Worm (Caenorhabditis elegans) whole organism, midembryonic: ENCODE measurements around the gene efa-6.

Experiments used
- T22C8.4 ChIP-seq: fragments of 200-800 bp; sonication (Bioruptor generic); IDR thresholded peaks from 2 replicates; pipeline ENCODE4 v1.3.6; 2022; ENCODE audit warnings: missing genetic modification characterization, missing compliant biosample characterization
- cog-1 ChIP-seq: sonication (generic microtip); optimal IDR thresholded peaks from 2 replicates; lab custom pipeline; 2016; ENCODE audit warnings: missing genetic modification characterization, missing compliant biosample characterization
- flt-1 ChIP-seq: fragments of 200-800 bp; sonication (Bioruptor generic); IDR thresholded peaks from 2 replicates; pipeline ENCODE4 v1.3.6; 2022; ENCODE audit warnings: missing genetic modification characterization, missing compliant biosample characterization
- klf-2 ChIP-seq: fragments of 200-800 bp; sonication (Bioruptor generic); conservative IDR thresholded peaks from 2 replicates; pipeline ENCODE4 v1.3.6; 2022; ENCODE audit warnings: missing genetic modification reagents, missing genetic modification characterization, missing compliant biosample characterization
- med-1 ChIP-seq: sonication (generic microtip); optimal IDR thresholded peaks from 2 replicates; lab custom pipeline; 2017; ENCODE audit warnings: missing genetic modification characterization, mild to moderate bottlenecking, missing compliant biosample characterization, antibody characterized with exemption, missing genetic modification reagents; ENCODE audit not compliant: insufficient read depth
- ref-1 ChIP-seq: fragments of 200-800 bp; sonication (Bioruptor generic); conservative IDR thresholded peaks from 2 replicates; pipeline ENCODE4 v1.3.6; 2022; ENCODE audit warnings: missing genetic modification reagents, missing genetic modification characterization, missing compliant biosample characterization
- tab-1 ChIP-seq: fragments of 200-800 bp; sonication (Bioruptor generic); IDR thresholded peaks from 2 replicates; pipeline ENCODE4 v1.3.6; 2022; ENCODE audit warnings: missing genetic modification characterization, missing compliant biosample characterization
- ztf-23 ChIP-seq: fragments of 200-800 bp; sonication (Bioruptor generic); IDR thresholded peaks from 2 replicates; pipeline ENCODE4 v1.3.6; 2022; ENCODE audit warnings: missing genetic modification reagents, missing genetic modification characterization, missing compliant biosample characterization
- ztf-29 ChIP-seq: fragments of 200-800 bp; sonication (Bioruptor generic); IDR thresholded peaks from 2 replicates; pipeline ENCODE4 v1.3.6; 2022; ENCODE audit warnings: missing genetic modification reagents, missing genetic modification characterization, missing compliant biosample characterization

efa-6 gene

DNA sequence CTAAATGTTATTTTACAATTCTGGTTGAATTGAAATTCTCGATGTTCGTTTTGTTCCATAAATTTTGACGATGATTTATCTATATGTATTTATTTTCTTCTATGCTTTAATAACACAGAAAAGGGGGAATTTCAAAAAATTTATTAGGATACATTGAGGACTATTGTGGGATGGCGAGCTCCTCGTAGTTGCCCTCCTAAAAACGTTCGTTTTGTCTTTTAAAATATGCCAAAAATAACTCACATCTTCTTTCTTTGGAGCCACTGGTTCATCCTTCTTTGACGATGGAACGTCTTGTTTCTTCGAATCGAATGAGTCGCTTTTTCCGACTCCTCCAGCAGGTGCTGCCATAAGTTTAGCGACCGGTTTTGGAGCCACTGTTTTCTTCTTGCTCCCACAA lies 44.0 kb downstream of the efa-6 start:
- TF ChIP-seq med-1 (GFP tag; lab: Kevin White, UChicago) (no peak), flt-1 (GFP tag; lab: Robert Waterston, UW) (no peak), cog-1 (tag; lab: Kevin White, UChicago) (no peak), T22C8.4 (GFP tag; lab: Robert Waterston, UW) (no peak), ztf-23 (GFP tag; lab: Robert Waterston, UW) (no peak), klf-2 (GFP tag; lab: Robert Waterston, UW) (no peak)

DNA sequence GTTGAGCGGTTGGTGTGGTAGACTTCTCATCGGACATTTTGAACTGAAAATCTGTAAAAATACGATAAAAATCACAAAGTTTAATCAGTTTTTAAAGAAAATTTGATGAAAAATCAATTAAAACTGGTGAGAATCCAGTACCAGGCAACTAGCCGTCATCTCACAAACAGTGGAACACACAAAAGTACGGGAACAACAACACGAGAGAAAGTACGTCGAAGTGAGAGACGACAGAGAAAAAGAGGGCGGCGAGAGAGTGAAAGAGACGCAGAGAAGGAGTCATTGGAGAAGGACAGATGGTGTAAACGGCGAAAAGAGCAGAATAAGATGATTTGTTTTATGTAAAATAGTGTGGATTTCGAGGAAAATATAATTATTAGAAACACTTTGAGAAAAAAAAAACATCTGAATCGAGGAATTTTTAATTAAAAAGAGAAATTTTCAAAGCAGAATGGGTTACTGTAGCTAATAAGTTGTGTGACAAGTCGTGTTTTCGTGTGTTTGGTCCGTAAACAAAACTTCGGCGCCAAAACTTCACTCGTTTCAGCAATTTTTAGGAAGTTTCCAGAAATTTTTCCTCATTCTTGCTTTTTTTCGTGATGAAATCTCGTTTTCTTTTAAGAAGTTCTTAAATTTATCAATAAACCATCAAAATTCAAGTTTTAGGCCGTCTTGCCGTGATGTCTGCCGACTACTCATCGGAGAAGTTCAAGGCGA lies 47.2 kb downstream of the efa-6 start, which contains the start of the genes hsb-1 and let-99:
Gene hsb-1, minus strand, starts transcription at position 51 of the 717 bp plus-strand sequence.
Gene let-99, plus strand, starts transcription at position 667 of the 717 bp plus-strand sequence.
- no peak for TF ChIP-seq cog-1 (tag; lab: Kevin White, UChicago)
- TF ChIP-seq klf-2 (GFP tag; lab: Robert Waterston, UW) = no peak
- no peak for TF ChIP-seq ztf-29 (GFP tag; lab: Robert Waterston, UW)
- TF ChIP-seq T22C8.4 (GFP tag; lab: Robert Waterston, UW) = no peak
- TF ChIP-seq med-1 (GFP tag; lab: Kevin White, UChicago) = no peak
- no peak for TF ChIP-seq flt-1 (GFP tag; lab: Robert Waterston, UW)
- TF ChIP-seq ztf-23 (GFP tag; lab: Robert Waterston, UW) = no peak
- TF ChIP-seq ref-1 = no peak
- TF ChIP-seq tab-1 (GFP tag; lab: Robert Waterston, UW) = no peak

DNA sequence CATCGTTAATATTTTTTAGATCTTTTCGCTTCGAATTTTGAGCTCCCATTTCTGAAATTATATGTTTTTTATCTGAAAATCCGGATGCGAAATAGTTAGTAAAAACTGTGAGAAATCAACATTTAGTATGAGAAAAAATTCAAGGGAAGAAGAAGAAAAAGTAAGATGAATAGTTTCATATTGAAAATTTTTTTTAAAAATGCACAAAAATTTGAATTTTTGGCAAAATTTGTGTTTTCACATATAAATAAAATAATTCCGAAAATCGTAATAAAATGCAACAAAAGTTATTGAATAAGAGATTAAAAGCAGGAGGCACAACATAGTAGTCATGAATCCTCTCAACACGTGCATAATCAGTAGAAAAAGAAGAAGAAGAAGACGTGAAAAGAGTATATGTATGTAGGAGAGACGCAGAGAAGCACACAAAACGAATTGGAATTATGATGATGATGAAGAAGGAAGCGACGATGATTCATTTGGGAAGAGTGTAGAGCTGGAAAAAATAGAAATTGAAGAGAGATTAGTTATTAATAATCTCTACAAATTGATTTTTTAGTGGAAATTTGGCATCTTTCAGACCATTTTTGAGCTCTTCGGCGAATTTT lies 48.5 kb downstream of the efa-6 start, which contains the start of gene eak-7:
Gene eak-7, minus strand, starts transcription at position 51 of the 608 bp plus-strand sequence.
- TF ChIP-seq ztf-23 (GFP tag; lab: Robert Waterston, UW) (no peak), ztf-29 (GFP tag; lab: Robert Waterston, UW) (no peak), tab-1 (GFP tag; lab: Robert Waterston, UW) (no peak), klf-2 (GFP tag; lab: Robert Waterston, UW) (no peak), med-1 (GFP tag; lab: Kevin White, UChicago) (no peak), ref-1 (no peak), flt-1 (GFP tag; lab: Robert Waterston, UW) (no peak), T22C8.4 (GFP tag; lab: Robert Waterston, UW) (no peak), cog-1 (tag; lab: Kevin White, UChicago) (no peak)

DNA sequence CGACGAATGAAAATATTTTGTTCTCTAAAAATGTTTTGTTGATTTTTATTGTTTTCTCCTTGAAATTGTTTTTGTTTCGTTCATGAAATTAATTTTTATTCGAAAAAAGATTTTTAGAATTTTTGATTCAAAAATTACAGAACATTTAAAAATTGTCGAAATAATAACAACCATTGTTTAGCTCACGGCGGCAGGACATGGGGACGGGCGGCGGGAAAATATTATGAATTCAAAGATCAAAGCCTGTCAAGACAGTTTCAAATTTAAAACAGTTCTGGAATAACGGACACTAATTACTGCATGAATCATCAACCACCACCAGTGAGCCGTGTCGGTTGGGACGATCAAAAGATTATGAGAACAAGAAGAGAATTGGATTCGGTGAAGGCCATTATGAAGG lies 54.0 kb downstream of the efa-6 start, which contains the start of gene snb-7:
Gene snb-7, plus strand, starts transcription at position 301 of the 400 bp plus-strand sequence.
- TF ChIP-seq cog-1 (tag; lab: Kevin White, UChicago) (no peak), klf-2 (GFP tag; lab: Robert Waterston, UW) (no peak), ztf-23 (GFP tag; lab: Robert Waterston, UW) (no peak), ref-1 (no peak), ztf-29 (GFP tag; lab: Robert Waterston, UW) (no peak), flt-1 (GFP tag; lab: Robert Waterston, UW) (no peak), T22C8.4 (GFP tag; lab: Robert Waterston, UW) (no peak), tab-1 (GFP tag; lab: Robert Waterston, UW) (no peak), med-1 (GFP tag; lab: Kevin White, UChicago) (no peak)

DNA sequence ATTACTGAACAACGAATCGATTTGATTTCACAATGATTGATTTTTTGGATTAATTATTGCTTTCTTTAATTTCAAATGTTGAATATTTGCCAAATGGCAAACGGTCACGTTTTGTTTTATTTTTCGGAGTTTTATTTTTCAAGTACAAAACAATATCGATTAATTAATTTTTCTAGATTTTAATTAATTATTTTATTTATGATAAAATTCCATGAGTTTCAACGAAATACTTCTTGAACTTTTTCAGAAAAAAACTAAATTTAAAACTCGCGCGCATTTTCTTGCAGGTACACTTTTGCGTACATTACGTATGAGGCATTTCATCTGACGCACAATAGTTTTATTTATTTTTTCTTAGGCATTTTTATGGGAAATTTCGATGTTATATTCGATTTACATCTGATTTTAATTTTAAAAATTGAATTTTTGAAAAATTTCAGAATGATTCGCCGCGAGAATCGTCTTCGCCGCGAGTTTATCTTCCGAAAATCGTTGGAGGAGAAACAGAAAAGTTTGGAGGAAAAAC lies 55.5 kb downstream of the efa-6 start, which contains the start of the genes ZK795.2 and ZK795.3:
Gene ZK795.2, minus strand, starts transcription at position 51 of the 526 bp plus-strand sequence.
Gene ZK795.3, plus strand, starts transcription at position 441 of the 526 bp plus-strand sequence.
- TF ChIP-seq klf-2 (GFP tag; lab: Robert Waterston, UW) = no peak
